Worm (Caenorhabditis elegans) whole organism, midembryonic: ENCODE measurements around the gene srw-133.
A peak's percentile ranks its signal among the peaks of the same experiment; 100 is the strongest.
"Not testable (repeated sequence)": the region's sequence is repeated elsewhere in the genome, so short reads cannot be mapped to it uniquely, and the experiment has no call there.

Experiments
- T22C8.4 ChIP-seq: fragments of 200-800 bp; sonication (Bioruptor generic); IDR thresholded peaks from 2 replicates; pipeline ENCODE4 v1.3.6; 2022; ENCODE audit warnings: missing genetic modification characterization, missing compliant biosample characterization
- flt-1 ChIP-seq: fragments of 200-800 bp; sonication (Bioruptor generic); IDR thresholded peaks from 2 replicates; pipeline ENCODE4 v1.3.6; 2022; ENCODE audit warnings: missing genetic modification characterization, missing compliant biosample characterization
- ztf-29 ChIP-seq: fragments of 200-800 bp; sonication (Bioruptor generic); IDR thresholded peaks from 2 replicates; pipeline ENCODE4 v1.3.6; 2022; ENCODE audit warnings: missing genetic modification reagents, missing genetic modification characterization, missing compliant biosample characterization

DNA sequence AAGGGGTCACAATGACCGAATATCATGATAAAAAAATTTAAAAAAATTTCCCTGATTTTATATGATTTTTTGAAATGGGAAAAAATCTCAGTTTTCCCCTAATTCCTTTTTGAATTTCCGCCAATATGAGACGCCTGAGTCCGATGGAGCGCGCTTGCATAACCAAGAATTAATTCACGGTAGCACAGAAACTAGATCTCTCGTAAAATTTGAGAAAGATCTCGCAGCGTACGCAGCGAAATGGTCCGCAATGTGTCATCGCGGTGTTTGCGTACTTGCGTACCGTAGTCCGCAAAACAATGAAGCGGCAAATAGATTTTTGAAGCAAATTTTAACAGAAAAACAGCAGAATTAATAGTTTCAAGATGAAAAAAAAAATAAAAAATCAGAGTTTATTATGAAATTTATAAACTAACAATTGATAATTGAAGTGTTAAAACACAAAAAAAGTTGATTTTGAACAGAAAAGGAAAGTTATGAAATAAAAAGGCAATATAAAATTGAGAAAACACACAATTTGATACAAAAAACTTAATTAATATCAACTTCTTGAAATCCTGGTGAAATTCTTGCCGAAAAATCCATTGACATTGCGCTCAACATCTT is 50.9 kb downstream of the srw-133 start:
- TF ChIP-seq flt-1 (GFP tag; lab: Robert Waterston, UW): 0 out of 2 replicates have a peak, but pooled peaks have one; percentile 38
- not testable (repeated sequence) for TF ChIP-seq ztf-29, T22C8.4 (GFP tag; lab: Robert Waterston, UW)
